Fruit fly (Drosophila melanogaster) whole organism, pupa: Measurements from ENCODE around the gene Srlp.

Source experiments
- CG10348 ChIP-seq: fragments of 200-800 bp; sonication (Bioruptor generic); IDR thresholded peaks from 2 replicates; pipeline ENCODE4 v1.3.6; 2022; ENCODE audit warnings: missing biosample characterization, missing genetic modification characterization
- CG12605 ChIP-seq: fragments of 200-800 bp; sonication (Bioruptor generic); IDR thresholded peaks from 2 replicates; pipeline ENCODE4 v1.3.6; 2022; ENCODE audit warnings: missing biosample characterization, missing genetic modification characterization
- CG13204 ChIP-seq: fragments of 200-800 bp; sonication (Bioruptor generic); optimal IDR thresholded peaks from 2 replicates; lab custom pipeline; 2018; ENCODE audit warnings: missing biosample characterization, mild to moderate bottlenecking, missing genetic modification characterization, moderate library complexity
- CG14655 ChIP-seq: fragments of 200-800 bp; sonication (Bioruptor generic); optimal IDR thresholded peaks from 3 replicates; lab custom pipeline; 2017; ENCODE audit warnings: mild to moderate bottlenecking, missing biosample characterization, missing genetic modification reagents, missing genetic modification characterization
- CG15710 ChIP-seq: fragments of 200-800 bp; sonication (Bioruptor generic); optimal IDR thresholded peaks from 2 replicates; lab custom pipeline; 2018; ENCODE audit warnings: missing biosample characterization, mild to moderate bottlenecking, missing genetic modification characterization, moderate library complexity
- CG17806 ChIP-seq: fragments of 200-800 bp; sonication (Bioruptor generic); optimal IDR thresholded peaks from 2 replicates; lab custom pipeline; 2018; ENCODE audit warnings: missing biosample characterization, mild to moderate bottlenecking, missing genetic modification characterization, moderate library complexity
- CG32121 ChIP-seq: fragments of 200-800 bp; sonication (Bioruptor generic); IDR thresholded peaks from 2 replicates; pipeline ENCODE4 v1.3.6; 2022; ENCODE audit warnings: missing biosample characterization, missing genetic modification characterization
- CG34367 ChIP-seq: fragments of 200-800 bp; sonication (Bioruptor generic); optimal IDR thresholded peaks from 2 replicates; lab custom pipeline; 2018; ENCODE audit warnings: missing biosample characterization, mild to moderate bottlenecking, missing genetic modification characterization
- CG4496 ChIP-seq: fragments of 200-800 bp; sonication (Bioruptor generic); IDR thresholded peaks from 3 replicates; pipeline ENCODE4 v1.3.6; 2022; ENCODE audit warnings: missing biosample characterization, missing genetic modification characterization
- CG8159 ChIP-seq: fragments of 200-800 bp; sonication (Bioruptor generic); optimal IDR thresholded peaks from 3 replicates; lab custom pipeline; 2018; ENCODE audit warnings: missing biosample characterization, mild to moderate bottlenecking, missing genetic modification characterization, moderate library complexity
- CG8301 ChIP-seq: fragments of 200-800 bp; sonication (Bioruptor generic); optimal IDR thresholded peaks from 2 replicates; lab custom pipeline; 2018; ENCODE audit warnings: missing biosample characterization, mild to moderate bottlenecking, missing genetic modification characterization
- CG9948 ChIP-seq: fragments of 200-800 bp; sonication (Bioruptor generic); optimal IDR thresholded peaks from 2 replicates; lab custom pipeline; 2018; ENCODE audit warnings: missing biosample characterization, mild to moderate bottlenecking, missing genetic modification characterization, moderate library complexity
- D1 ChIP-seq: fragments of 200-800 bp; sonication (Bioruptor generic); optimal IDR thresholded peaks from 2 replicates; lab custom pipeline; 2018; ENCODE audit warnings: missing biosample characterization, mild to moderate bottlenecking, missing genetic modification characterization, moderate library complexity
- EcR ChIP-seq: fragments of 200-800 bp; sonication (Bioruptor generic); optimal IDR thresholded peaks from 3 replicates; lab custom pipeline; 2019; ENCODE audit warnings: missing biosample characterization, missing genetic modification characterization, mild to moderate bottlenecking, moderate library complexity, missing genetic modification reagents
- Ets98B ChIP-seq: fragments of 200-800 bp; sonication (Bioruptor generic); IDR thresholded peaks from 2 replicates; pipeline ENCODE4 v1.3.6; 2022; ENCODE audit warnings: missing biosample characterization, missing genetic modification characterization
- Pif1A ChIP-seq: fragments of 200-800 bp; sonication (Bioruptor generic); optimal IDR thresholded peaks from 3 replicates; lab custom pipeline; 2016; ENCODE audit warnings: missing biosample characterization, missing genetic modification characterization
- Pif1B ChIP-seq: fragments of 200-800 bp; sonication (Bioruptor generic); optimal IDR thresholded peaks from 3 replicates; lab custom pipeline; 2016; ENCODE audit warnings: missing biosample characterization, missing genetic modification characterization
- Snoo ChIP-seq: fragments of 200-800 bp; sonication (Bioruptor generic); optimal IDR thresholded peaks from 3 replicates; lab custom pipeline; 2017; ENCODE audit warnings: missing biosample characterization, mild to moderate bottlenecking, missing genetic modification characterization, inconsistent platforms
- fd96Ca ChIP-seq: fragments of 200-800 bp; sonication (Bioruptor generic); IDR thresholded peaks from 3 replicates; pipeline ENCODE4 v1.3.6; 2022; ENCODE audit warnings: missing biosample characterization, missing genetic modification characterization
- gl ChIP-seq: fragments of 200-800 bp; sonication (Bioruptor generic); optimal IDR thresholded peaks from 2 replicates; lab custom pipeline; 2018; ENCODE audit warnings: missing biosample characterization, mild to moderate bottlenecking, missing genetic modification characterization
- rn ChIP-seq: fragments of 200-800 bp; sonication (Bioruptor generic); IDR thresholded peaks from 2 replicates; pipeline ENCODE4 v1.3.6; 2022; ENCODE audit warnings: missing biosample characterization, missing genetic modification characterization

The Srlp gene

DNA sequence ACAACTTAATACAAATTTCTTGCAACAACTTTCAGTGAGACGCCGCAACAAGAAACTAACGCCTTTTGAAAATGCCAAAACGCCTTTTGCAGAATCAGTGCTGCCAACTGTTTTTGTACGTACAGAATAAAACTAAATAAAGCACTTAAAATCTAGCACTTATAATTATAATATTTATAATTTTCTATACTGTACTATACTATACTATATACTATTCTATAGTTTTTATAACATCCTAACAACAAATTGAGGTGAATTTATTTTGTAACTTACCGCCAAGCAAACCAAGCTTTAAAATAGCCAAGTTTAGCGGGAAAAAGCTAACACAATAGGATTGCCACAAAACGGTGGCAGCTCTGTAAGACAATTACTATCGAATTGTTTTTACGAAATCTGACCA is at the start of gene Srlp, which contains the start of gene Aos1:
Gene Srlp (plus strand): TSS at position 335 of the 400 bp plus-strand sequence.
Gene Aos1 (minus strand): TSS at position 59 of the 400 bp plus-strand sequence.
- TF ChIP-seq CG15710 (tag; lab: Kevin White, UChicago): peak; percentile 63
- TF ChIP-seq rn: no peak
- TF ChIP-seq CG34367 (tag; lab: Kevin White, UChicago): no peak
- no peak for TF ChIP-seq D1 (tag; lab: Kevin White, UChicago)
- TF ChIP-seq fd96Ca (GFP tag; lab: Robert Waterston, UW): no peak
- peak; percentile 41 for TF ChIP-seq CG9948 (tag; lab: Kevin White, UChicago)
- TF ChIP-seq gl (tag; lab: Kevin White, UChicago): no peak
- no peak for TF ChIP-seq Ets98B (GFP tag; lab: Robert Waterston, UW)
- TF ChIP-seq CG8159: no peak
- no peak for TF ChIP-seq CG10348 (GFP tag; lab: Robert Waterston, UW)
- no peak for TF ChIP-seq CG8301 (tag; lab: Kevin White, UChicago)
- no peak for TF ChIP-seq CG14655
- TF ChIP-seq Snoo (tag; lab: Kevin White, UChicago): peak; percentile 32
- TF ChIP-seq CG13204 (GFP tag; lab: Kevin White, UChicago): no peak
- TF ChIP-seq CG4496 (GFP tag; lab: Robert Waterston, UW): no peak
- TF ChIP-seq CG32121 (GFP tag; lab: Robert Waterston, UW): 0 out of 2 replicates have a peak, but pooled peaks have one; percentile 29
- TF ChIP-seq CG17806 (tag; lab: Kevin White, UChicago): peak; percentile 35
- TF ChIP-seq Pif1B: no peak
- no peak for TF ChIP-seq EcR (GFP tag; lab: Kevin White, UChicago)
- no peak for TF ChIP-seq CG12605
- TF ChIP-seq Pif1A: no peak

DNA sequence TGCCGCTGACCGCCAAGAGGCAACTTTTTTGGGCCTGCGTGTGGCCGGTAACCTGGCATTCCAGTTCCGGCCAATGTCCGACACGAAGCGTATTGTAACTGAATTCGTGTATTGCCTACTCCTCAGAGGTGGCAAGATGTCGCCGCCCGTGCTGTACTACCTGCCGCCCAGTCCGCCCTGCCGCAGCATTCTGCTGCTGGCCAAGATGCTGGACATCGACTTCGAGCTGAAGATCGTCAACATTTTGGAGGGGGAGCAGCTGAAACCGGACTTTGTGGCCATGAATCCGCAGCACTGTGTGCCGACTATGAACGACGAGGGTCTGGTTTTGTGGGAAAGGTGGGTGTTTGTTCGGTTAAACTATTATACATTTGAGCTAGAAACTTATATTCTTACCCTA is 49.6 kb upstream of the Srlp start:
- TF ChIP-seq CG17806 (tag; lab: Kevin White, UChicago): no peak
- TF ChIP-seq CG4496 (GFP tag; lab: Robert Waterston, UW): peak; percentile 84
- no peak for TF ChIP-seq rn
- TF ChIP-seq Ets98B (GFP tag; lab: Robert Waterston, UW): peak; percentile 12; the same call in 1 of the 2 replicates

DNA sequence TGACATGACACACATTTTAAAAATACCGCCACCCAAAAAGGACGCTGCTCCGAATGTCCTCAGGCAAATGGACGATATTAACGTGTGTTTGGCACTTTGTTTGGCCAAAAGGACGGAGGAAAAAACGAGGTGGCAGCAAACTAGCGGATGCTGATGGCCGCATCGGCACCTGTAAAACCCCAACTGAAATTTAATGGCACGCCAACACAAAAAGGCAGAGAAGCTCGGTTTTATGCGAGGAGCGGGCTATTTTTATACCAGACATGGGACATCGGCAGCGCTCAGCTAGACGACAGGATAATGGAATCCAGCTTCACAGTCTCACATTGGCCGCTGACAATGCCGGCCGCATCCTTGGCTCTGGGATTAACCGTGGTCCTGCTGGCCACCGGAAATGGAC is 47.9 kb upstream of the Srlp start, which contains the start of gene Sol1:
Gene Sol1 (plus strand): TSS at position 301 of the 400 bp plus-strand sequence.
- TF ChIP-seq CG17806 (tag; lab: Kevin White, UChicago): no peak
- TF ChIP-seq CG8301 (tag; lab: Kevin White, UChicago): no peak
- TF ChIP-seq CG4496 (GFP tag; lab: Robert Waterston, UW): no peak
- no peak for TF ChIP-seq CG15710 (tag; lab: Kevin White, UChicago)
- no peak for TF ChIP-seq Pif1B
- TF ChIP-seq fd96Ca (GFP tag; lab: Robert Waterston, UW): no peak
- TF ChIP-seq EcR (GFP tag; lab: Kevin White, UChicago): no peak
- no peak for TF ChIP-seq CG12605
- TF ChIP-seq CG8159: no peak
- TF ChIP-seq Snoo (tag; lab: Kevin White, UChicago): no peak
- TF ChIP-seq gl (tag; lab: Kevin White, UChicago): no peak
- no peak for TF ChIP-seq D1 (tag; lab: Kevin White, UChicago)
- no peak for TF ChIP-seq CG32121 (GFP tag; lab: Robert Waterston, UW)
- no peak for TF ChIP-seq CG13204 (GFP tag; lab: Kevin White, UChicago)
- no peak for TF ChIP-seq Ets98B (GFP tag; lab: Robert Waterston, UW)
- TF ChIP-seq CG14655: no peak
- TF ChIP-seq Pif1A: no peak
- no peak for TF ChIP-seq CG9948 (tag; lab: Kevin White, UChicago)
- no peak for TF ChIP-seq rn
- no peak for TF ChIP-seq CG10348 (GFP tag; lab: Robert Waterston, UW)

DNA sequence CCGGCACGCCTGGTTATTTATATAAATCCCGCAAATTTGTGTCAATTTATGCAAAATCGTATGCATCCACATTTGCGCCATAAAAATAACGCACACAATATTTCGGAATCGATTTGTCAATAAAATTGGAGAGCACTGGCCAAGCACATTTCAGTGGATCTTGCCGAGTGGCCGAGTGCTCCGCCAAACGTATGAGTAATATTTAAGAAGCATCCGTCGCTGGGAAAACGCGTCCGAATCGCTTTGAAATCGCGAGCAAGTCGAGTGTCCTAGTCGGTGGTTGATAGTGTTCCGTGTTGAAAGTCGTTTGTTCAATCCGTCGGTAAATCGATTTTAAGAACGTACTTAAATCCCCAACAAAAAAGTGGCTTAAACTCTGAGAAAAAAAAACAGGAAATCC is 46.9 kb upstream of the Srlp start, which contains the start of gene CG33098:
Gene CG33098 (plus strand): TSS at position 224 of the 400 bp plus-strand sequence.
- TF ChIP-seq D1 (tag; lab: Kevin White, UChicago) (no peak), CG34367 (tag; lab: Kevin White, UChicago) (no peak), CG8159 (no peak), Pif1B (no peak), CG10348 (GFP tag; lab: Robert Waterston, UW) (no peak), CG17806 (tag; lab: Kevin White, UChicago) (no peak), EcR (GFP tag; lab: Kevin White, UChicago) (no peak), CG14655 (no peak), Pif1A (no peak)

DNA sequence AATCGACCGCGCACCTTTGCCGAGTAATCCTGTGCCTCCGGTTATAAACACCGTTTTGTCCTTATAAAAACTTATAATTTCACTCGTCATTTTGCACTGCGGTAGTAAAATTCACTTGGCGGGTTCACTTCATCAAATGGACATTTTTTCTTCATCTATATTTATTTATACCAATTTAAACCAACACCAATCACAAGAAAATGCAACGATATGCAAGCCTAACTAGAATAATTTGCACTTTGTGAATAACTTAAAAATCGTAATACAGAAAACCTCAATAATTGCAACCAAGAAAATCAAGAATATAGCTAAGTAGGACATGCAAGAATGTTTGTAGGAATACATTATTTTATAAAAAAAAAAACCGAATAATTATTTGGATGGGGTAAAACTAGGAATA is 38.0 kb upstream of the Srlp start, which contains the start of the genes CG10096 and CG10097:
Gene CG10096 (minus strand): TSS at position 101 of the 400 bp plus-strand sequence.
Gene CG10097 (minus strand): TSS at position 101 of the 400 bp plus-strand sequence.
- TF ChIP-seq EcR (GFP tag; lab: Kevin White, UChicago) (no peak), Pif1A (no peak), CG9948 (tag; lab: Kevin White, UChicago) (no peak), CG4496 (GFP tag; lab: Robert Waterston, UW) (no peak), CG10348 (GFP tag; lab: Robert Waterston, UW) (no peak), CG12605 (no peak), gl (tag; lab: Kevin White, UChicago) (no peak), Pif1B (no peak), CG15710 (tag; lab: Kevin White, UChicago) (no peak), CG13204 (GFP tag; lab: Kevin White, UChicago) (no peak), CG8301 (tag; lab: Kevin White, UChicago) (no peak)
- TF ChIP-seq, all 21 proteins: peak for 0

DNA sequence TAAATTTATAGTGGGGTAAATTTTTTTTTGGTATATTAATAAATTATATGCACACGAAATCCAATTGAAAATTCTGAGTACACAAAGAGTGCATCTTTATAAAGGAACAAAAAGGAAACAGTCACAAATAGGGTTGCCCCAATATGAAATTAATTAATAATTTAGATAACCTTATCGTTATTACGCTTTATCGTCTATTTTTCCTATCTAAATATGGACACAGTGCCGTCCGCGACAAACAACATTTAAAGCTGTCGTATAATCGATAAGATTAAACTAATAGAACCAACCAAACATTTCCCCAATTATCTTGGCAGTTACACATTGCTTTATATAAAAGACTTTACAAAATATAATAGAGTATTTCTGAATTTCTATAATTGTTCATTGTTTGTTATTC is 35.8 kb upstream of the Srlp start:
- no peak for TF ChIP-seq rn
- no peak for TF ChIP-seq CG17806 (tag; lab: Kevin White, UChicago)
- no peak for TF ChIP-seq Pif1A
- no peak for TF ChIP-seq CG14655
- TF ChIP-seq Pif1B: no peak
- TF ChIP-seq CG10348 (GFP tag; lab: Robert Waterston, UW): no peak
- TF ChIP-seq Snoo (tag; lab: Kevin White, UChicago): no peak
- TF ChIP-seq CG32121 (GFP tag; lab: Robert Waterston, UW): no peak
- no peak for TF ChIP-seq D1 (tag; lab: Kevin White, UChicago)
- TF ChIP-seq EcR (GFP tag; lab: Kevin White, UChicago): no peak
- TF ChIP-seq CG13204 (GFP tag; lab: Kevin White, UChicago): no peak
- TF ChIP-seq CG12605: no peak
- no peak for TF ChIP-seq Ets98B (GFP tag; lab: Robert Waterston, UW)
- TF ChIP-seq CG9948 (tag; lab: Kevin White, UChicago): no peak
- no peak for TF ChIP-seq CG8301 (tag; lab: Kevin White, UChicago)
- no peak for TF ChIP-seq fd96Ca (GFP tag; lab: Robert Waterston, UW)
- no peak for TF ChIP-seq CG15710 (tag; lab: Kevin White, UChicago)
- no peak for TF ChIP-seq CG8159
- TF ChIP-seq CG4496 (GFP tag; lab: Robert Waterston, UW): no peak
- no peak for TF ChIP-seq CG34367 (tag; lab: Kevin White, UChicago)
